Worm (Caenorhabditis elegans) whole organism, late embryonic: Measurements from ENCODE around the gene C16D2.3.

Experiments used
- C08G9.2 ChIP-seq: sonication (generic microtip); optimal IDR thresholded peaks from 2 replicates; lab custom pipeline; 2016; ENCODE audit warnings: mild to moderate bottlenecking, missing genetic modification characterization, moderate library complexity, missing compliant biosample characterization
- C38D4.7 ChIP-seq: fragments of 200-800 bp; sonication (Bioruptor generic); optimal IDR thresholded peaks from 2 replicates; lab custom pipeline; 2018; ENCODE audit warnings: mild to moderate bottlenecking, missing genetic modification characterization, moderate library complexity, missing compliant biosample characterization
- F13H6.1 ChIP-seq: sonication (generic microtip); optimal IDR thresholded peaks from 2 replicates; lab custom pipeline; 2016; ENCODE audit warnings: missing genetic modification characterization, missing compliant biosample characterization
- K02D7.2 ChIP-seq: sonication (generic microtip); optimal IDR thresholded peaks from 2 replicates; lab custom pipeline; 2017; ENCODE audit warnings: mild to moderate bottlenecking, missing genetic modification characterization, missing compliant biosample characterization
- Y22D7AL.16 ChIP-seq: sonication (generic microtip); optimal IDR thresholded peaks from 2 replicates; lab custom pipeline; 2016; ENCODE audit warnings: missing genetic modification characterization, missing compliant biosample characterization
- ama-1 ChIP-seq: fragments of 150-350 bp; optimal IDR thresholded peaks from 2 replicates; lab custom pipeline; 2014
- ceh-14 ChIP-seq: sonication (generic microtip); optimal IDR thresholded peaks from 2 replicates; lab custom pipeline; 2016; ENCODE audit warnings: missing genotype, missing genetic modification characterization, missing compliant biosample characterization
- ceh-2 ChIP-seq: sonication (generic microtip); optimal IDR thresholded peaks from 2 replicates; lab custom pipeline; 2016; ENCODE audit warnings: missing genotype, missing genetic modification characterization, missing compliant biosample characterization
- ceh-24 ChIP-seq: sonication (generic microtip); optimal IDR thresholded peaks from 2 replicates; lab custom pipeline; 2016; ENCODE audit warnings: mild to moderate bottlenecking, missing genetic modification characterization, missing compliant biosample characterization
- ceh-31 ChIP-seq: sonication (generic microtip); optimal IDR thresholded peaks from 2 replicates; lab custom pipeline; 2016; ENCODE audit warnings: missing genetic modification characterization, missing compliant biosample characterization
- ceh-34 ChIP-seq: sonication (generic microtip); optimal IDR thresholded peaks from 2 replicates; lab custom pipeline; 2016; ENCODE audit warnings: mild to moderate bottlenecking, missing genetic modification characterization, missing compliant biosample characterization
- ceh-45 ChIP-seq: fragments of 200-800 bp; sonication (Bioruptor generic); IDR thresholded peaks from 2 replicates; pipeline ENCODE4 v1.3.6; 2022; ENCODE audit warnings: missing genetic modification reagents, missing genetic modification characterization, missing compliant biosample characterization
- ceh-48 ChIP-seq: sonication (generic microtip); optimal IDR thresholded peaks from 2 replicates; lab custom pipeline; 2016; ENCODE audit warnings: missing genetic modification characterization, inconsistent platforms, missing compliant biosample characterization
- ceh-9 ChIP-seq: sonication (generic microtip); optimal IDR thresholded peaks from 2 replicates; lab custom pipeline; 2016; ENCODE audit warnings: mild to moderate bottlenecking, missing genetic modification characterization, inconsistent platforms, missing compliant biosample characterization
- che-1 ChIP-seq: sonication (generic microtip); optimal IDR thresholded peaks from 2 replicates; lab custom pipeline; 2016; ENCODE audit warnings: mild to moderate bottlenecking, missing genetic modification characterization, missing compliant biosample characterization
- dmd-4 ChIP-seq: sonication (generic microtip); optimal IDR thresholded peaks from 2 replicates; lab custom pipeline; 2016; ENCODE audit warnings: borderline replicate concordance, missing genetic modification characterization, missing compliant biosample characterization
- elt-2 ChIP-seq: sonication (generic microtip); optimal IDR thresholded peaks from 2 replicates; lab custom pipeline; 2016; ENCODE audit warnings: missing genetic modification reagents, missing genetic modification characterization, missing compliant biosample characterization
- ets-4 ChIP-seq: sonication (generic microtip); optimal IDR thresholded peaks from 2 replicates; lab custom pipeline; 2016; ENCODE audit warnings: missing genetic modification characterization, missing compliant biosample characterization
- fax-1 ChIP-seq: sonication (generic microtip); optimal IDR thresholded peaks from 2 replicates; lab custom pipeline; 2016; ENCODE audit warnings: missing genotype, missing genetic modification characterization, missing compliant biosample characterization
- fkh-10 ChIP-seq: fragments of 150-350 bp; optimal IDR thresholded peaks from 2 replicates; lab custom pipeline; 2014; ENCODE audit warnings: missing biosample characterization, missing genetic modification reagents, missing genetic modification characterization
- fkh-6 ChIP-seq: sonication (generic microtip); optimal IDR thresholded peaks from 2 replicates; lab custom pipeline; 2016; ENCODE audit warnings: missing genetic modification characterization, missing compliant biosample characterization
- hlh-6 ChIP-seq: sonication (generic microtip); optimal IDR thresholded peaks from 2 replicates; lab custom pipeline; 2016; ENCODE audit warnings: missing genotype, missing genetic modification characterization, missing compliant biosample characterization
- hlh-8 ChIP-seq: sonication (generic microtip); optimal IDR thresholded peaks from 2 replicates; lab custom pipeline; 2016; ENCODE audit warnings: missing genotype, missing genetic modification characterization, missing compliant biosample characterization
- lin-11 ChIP-seq: fragments of 200-800 bp; sonication (Bioruptor generic); optimal IDR thresholded peaks from 2 replicates; lab custom pipeline; 2018; ENCODE audit warnings: mild to moderate bottlenecking, missing genetic modification characterization, missing compliant biosample characterization
- madf-2 ChIP-seq: sonication (generic microtip); optimal IDR thresholded peaks from 2 replicates; lab custom pipeline; 2017; ENCODE audit warnings: missing genetic modification characterization, missing compliant biosample characterization
- nfya-1 ChIP-seq: sonication (generic microtip); optimal IDR thresholded peaks from 2 replicates; lab custom pipeline; 2017; ENCODE audit warnings: missing genetic modification characterization, mild to moderate bottlenecking, missing compliant biosample characterization, antibody characterized with exemption, moderate library complexity
- nhr-11 ChIP-seq: fragments of 150-350 bp; optimal IDR thresholded peaks from 2 replicates; lab custom pipeline; 2014; ENCODE audit warnings: missing biosample characterization, missing genetic modification characterization
- nhr-232 ChIP-seq: sonication (generic microtip); optimal IDR thresholded peaks from 2 replicates; lab custom pipeline; 2016; ENCODE audit warnings: missing genetic modification characterization, missing compliant biosample characterization
- npax-4 ChIP-seq: sonication (generic microtip); optimal IDR thresholded peaks from 2 replicates; lab custom pipeline; 2016; ENCODE audit warnings: missing genetic modification characterization, missing compliant biosample characterization
- odd-2 ChIP-seq: sonication (generic microtip); optimal IDR thresholded peaks from 2 replicates; lab custom pipeline; 2017; ENCODE audit warnings: antibody characterized with exemption, mild to moderate bottlenecking, missing genetic modification characterization, missing compliant biosample characterization
- pag-3 ChIP-seq: sonication (generic microtip); optimal IDR thresholded peaks from 2 replicates; lab custom pipeline; 2016; ENCODE audit warnings: missing compliant biosample characterization, missing genetic modification characterization, borderline replicate concordance
- pax-1 ChIP-seq: fragments of 150-350 bp; optimal IDR thresholded peaks from 2 replicates; lab custom pipeline; 2014; ENCODE audit warnings: missing biosample characterization, missing genetic modification characterization
- pha-4 ChIP-seq: fragments of 150-350 bp; optimal IDR thresholded peaks from 2 replicates; lab custom pipeline; 2018; ENCODE audit warnings: missing biosample characterization, missing genetic modification reagents, missing genetic modification characterization
- pros-1 ChIP-seq: fragments of 150-350 bp; optimal IDR thresholded peaks from 2 replicates; lab custom pipeline; 2014; ENCODE audit warnings: missing biosample characterization, missing genetic modification reagents, missing genetic modification characterization
- rnt-1 ChIP-seq: sonication (generic microtip); optimal IDR thresholded peaks from 2 replicates; lab custom pipeline; 2016; ENCODE audit warnings: missing genetic modification characterization, missing compliant biosample characterization
- sdc-2 ChIP-seq: sonication (generic microtip); optimal IDR thresholded peaks from 2 replicates; lab custom pipeline; 2016; ENCODE audit warnings: missing genotype, missing genetic modification characterization, missing compliant biosample characterization
- sox-4 ChIP-seq: sonication (generic microtip); optimal IDR thresholded peaks from 2 replicates; lab custom pipeline; 2017; ENCODE audit warnings: mild to moderate bottlenecking, missing genetic modification characterization, inconsistent platforms, missing compliant biosample characterization
- syd-9 ChIP-seq: sonication (generic microtip); optimal IDR thresholded peaks from 2 replicates; lab custom pipeline; 2016; ENCODE audit warnings: mild to moderate bottlenecking, missing genetic modification characterization, moderate library complexity, missing compliant biosample characterization
- tbx-2 ChIP-seq: sonication (generic microtip); optimal IDR thresholded peaks from 2 replicates; lab custom pipeline; 2016; ENCODE audit warnings: missing genetic modification characterization, missing compliant biosample characterization
- ttx-3 ChIP-seq: sonication (generic microtip); optimal IDR thresholded peaks from 2 replicates; lab custom pipeline; 2016; ENCODE audit warnings: missing genetic modification reagents, missing genetic modification characterization, missing compliant biosample characterization
- unc-3 ChIP-seq, 2 experiments: fragments of 200-800 bp in 1 of 2; sonication (Bioruptor generic) in 1 of 2; sonication (generic microtip) in 1 of 2; conservative IDR thresholded peaks in 1 of 2; optimal IDR thresholded peaks in 1 of 2; 2 replicates each; pipeline versions ENCODE4 v1.3.6 to Lab custom; 2016 to 2022; ENCODE audit warnings: missing compliant biosample characterization in 2 of 2, missing genetic modification characterization in 2 of 2, missing genetic modification reagents in 1 of 2
- unc-42 ChIP-seq: sonication (generic microtip); optimal IDR thresholded peaks from 2 replicates; lab custom pipeline; 2016; ENCODE audit warnings: missing genotype, missing genetic modification characterization, missing compliant biosample characterization
- unc-55 ChIP-seq: sonication (generic microtip); optimal IDR thresholded peaks from 2 replicates; lab custom pipeline; 2017; ENCODE audit warnings: missing biosample characterization, missing genetic modification reagents, missing genetic modification characterization
- unc-86 ChIP-seq: sonication (generic microtip); optimal IDR thresholded peaks from 2 replicates; lab custom pipeline; 2016; ENCODE audit warnings: missing genetic modification characterization, missing compliant biosample characterization
- zip-5 ChIP-seq: sonication (generic microtip); optimal IDR thresholded peaks from 2 replicates; lab custom pipeline; 2016; ENCODE audit warnings: missing genetic modification characterization, missing compliant biosample characterization
- ztf-16 ChIP-seq: sonication (generic microtip); optimal IDR thresholded peaks from 2 replicates; lab custom pipeline; 2017; ENCODE audit warnings: missing genetic modification characterization, missing compliant biosample characterization

The C16D2.3 gene

DNA sequence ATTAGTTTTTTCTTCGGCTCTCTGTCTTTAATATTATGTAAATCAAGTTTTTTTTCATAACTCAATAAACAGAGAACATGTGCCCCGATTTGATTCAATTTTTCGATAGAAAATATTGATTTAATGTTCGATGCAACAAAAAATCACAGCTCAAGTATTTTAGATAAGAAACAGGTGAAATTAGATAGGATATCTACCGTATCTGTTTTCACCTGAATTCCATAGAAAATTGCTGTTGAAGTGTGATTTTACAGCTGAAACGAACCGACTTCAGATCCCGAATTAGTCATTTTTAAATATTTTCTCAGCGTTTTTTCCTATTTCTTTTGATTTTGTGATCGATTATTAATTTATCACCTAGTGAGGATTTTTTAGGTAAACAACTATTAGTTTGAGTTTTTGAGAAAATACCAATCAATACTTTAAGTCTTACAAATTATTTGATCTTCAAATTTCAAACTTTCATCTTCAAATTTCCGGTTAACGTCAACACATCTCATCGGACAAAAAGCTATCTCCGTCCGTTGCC is 1.3 kb downstream of the C16D2.3 start, which contains the start of gene Y9C2UA.1:
Gene Y9C2UA.1, plus strand, starts transcription at position 479 of the 529 bp plus-strand sequence.
- TF ChIP-seq lin-11 = no peak
- TF ChIP-seq che-1 (tag; lab: Kevin White, UChicago) = no peak
- no peak for TF ChIP-seq sdc-2
- TF ChIP-seq ceh-48 (tag; lab: Kevin White, UChicago) = no peak
- TF ChIP-seq ttx-3 (tag; lab: Kevin White, UChicago) = no peak
- TF ChIP-seq ceh-24 = no peak
- TF ChIP-seq ceh-14 = no peak
- TF ChIP-seq ceh-34 (tag; lab: Kevin White, UChicago) = no peak
- no peak for TF ChIP-seq fax-1 (tag; lab: Kevin White, UChicago)
- TF ChIP-seq nfya-1 (tag; lab: Kevin White, UChicago) = no peak
- TF ChIP-seq rnt-1 = no peak

DNA sequence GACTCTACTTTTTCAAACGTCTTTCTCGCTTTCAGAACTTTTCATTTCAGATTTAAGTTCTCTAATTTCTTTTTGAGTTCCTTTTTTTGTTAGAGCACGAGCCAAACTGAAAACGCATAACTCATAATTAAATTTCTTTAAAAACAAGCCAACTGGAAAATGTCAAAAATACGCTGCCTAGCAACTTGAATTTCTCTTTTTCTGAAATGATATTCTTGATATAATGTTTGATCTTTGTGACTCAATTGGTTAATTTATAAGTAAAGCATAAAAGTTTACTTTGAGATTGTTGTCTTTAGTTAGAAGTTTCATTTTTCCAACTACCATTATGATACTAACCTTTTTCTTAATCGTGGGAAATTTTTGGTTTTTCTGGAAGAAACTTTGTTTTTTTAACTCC is 3.2 kb downstream of the C16D2.3 start:
- no peak for TF ChIP-seq hlh-6 (tag; lab: Kevin White, UChicago)
- TF ChIP-seq ttx-3 (tag; lab: Kevin White, UChicago) = no peak
- no peak for TF ChIP-seq lin-11
- no peak for TF ChIP-seq fkh-6
- TF ChIP-seq madf-2 (tag; lab: Kevin White, UChicago) = no peak
- TF ChIP-seq ceh-14 = no peak
- TF ChIP-seq ceh-45 (GFP tag; lab: Robert Waterston, UW) = no peak
- no peak for TF ChIP-seq ztf-16
- no peak for TF ChIP-seq syd-9
- TF ChIP-seq fkh-10 (GFP tag; lab: Kevin White, UChicago) = no peak
- TF ChIP-seq pax-1 = no peak
- no peak for TF ChIP-seq ceh-9 (tag; lab: Kevin White, UChicago)
- no peak for TF ChIP-seq K02D7.2
- TF ChIP-seq pros-1 = no peak

DNA sequence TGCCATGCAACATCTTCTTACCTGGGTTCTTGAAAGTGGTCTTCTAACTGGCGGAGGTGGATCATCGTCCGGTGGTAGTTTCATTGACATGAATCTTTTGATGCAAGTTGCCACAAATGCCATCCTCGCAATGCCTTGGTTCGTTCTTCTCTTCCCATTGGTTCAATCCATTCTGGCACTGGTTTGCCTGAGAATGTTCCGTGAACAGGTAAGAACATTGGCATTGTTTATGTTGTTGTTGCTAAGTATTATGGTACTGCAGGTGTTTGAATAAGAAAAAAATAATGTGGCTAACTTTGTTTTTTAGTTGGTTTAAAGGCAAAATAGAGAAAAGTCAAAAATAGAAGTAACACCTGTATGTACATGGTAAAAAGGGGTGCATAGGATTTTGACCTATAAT is 5.9 kb downstream of the C16D2.3 start:
- TF ChIP-seq hlh-8 (tag; lab: Kevin White, UChicago) = no peak
- no peak for TF ChIP-seq pha-4 (tag; lab: Kevin White, UChicago)
- no peak for TF ChIP-seq fkh-10 (GFP tag; lab: Kevin White, UChicago)
- no peak for TF ChIP-seq dmd-4
- no peak for TF ChIP-seq tbx-2 (tag; lab: Kevin White, UChicago)

DNA sequence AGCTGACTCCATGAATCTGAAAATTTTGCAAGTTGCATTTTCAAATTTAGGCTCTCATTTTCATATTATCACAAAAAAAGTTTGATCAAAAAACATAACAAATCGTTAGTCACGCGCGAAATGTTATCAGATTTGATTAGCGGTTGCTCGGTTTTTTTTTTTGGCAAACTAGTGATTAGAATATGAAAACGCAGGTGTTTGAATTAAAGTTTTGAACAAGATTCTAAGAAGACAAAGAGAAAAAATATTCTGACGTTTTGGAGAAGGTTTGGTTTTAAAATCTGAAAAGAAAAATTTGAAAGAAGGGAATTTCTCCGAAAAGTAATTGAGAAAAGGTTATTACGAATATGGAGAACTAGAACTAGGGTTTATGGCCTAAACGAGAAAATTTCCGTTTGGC is 6.5 kb downstream of the C16D2.3 start:
- TF ChIP-seq ceh-31 = no peak
- TF ChIP-seq nhr-11 (tag; lab: Kevin White, UChicago) = no peak
- no peak for TF ChIP-seq pag-3 (tag; lab: Kevin White, UChicago)
- TF ChIP-seq nhr-232 = no peak
- no peak for TF ChIP-seq C38D4.7
- no peak for TF ChIP-seq sox-4 (tag; lab: Kevin White, UChicago)
- no peak for TF ChIP-seq che-1 (tag; lab: Kevin White, UChicago)
- TF ChIP-seq ceh-24 = no peak
- no peak for TF ChIP-seq odd-2 (tag; lab: Kevin White, UChicago)
- TF ChIP-seq unc-3 (GFP tag; conservative IDR thresholded peaks at IDR 0.05; lab: Robert Waterston, UW) = no peak
- no peak for TF ChIP-seq unc-3 (tag; optimal IDR thresholded peaks at IDR 0.05; lab: Kevin White, UChicago)
- TF ChIP-seq elt-2 (tag; lab: Kevin White, UChicago) = no peak
- TF ChIP-seq ceh-14 = no peak
- TF ChIP-seq sdc-2 = no peak
- TF ChIP-seq fkh-10 (GFP tag; lab: Kevin White, UChicago) = no peak
- no peak for TF ChIP-seq ama-1 (lab: Kevin White, UChicago)
- TF ChIP-seq hlh-6 (tag; lab: Kevin White, UChicago) = no peak

DNA sequence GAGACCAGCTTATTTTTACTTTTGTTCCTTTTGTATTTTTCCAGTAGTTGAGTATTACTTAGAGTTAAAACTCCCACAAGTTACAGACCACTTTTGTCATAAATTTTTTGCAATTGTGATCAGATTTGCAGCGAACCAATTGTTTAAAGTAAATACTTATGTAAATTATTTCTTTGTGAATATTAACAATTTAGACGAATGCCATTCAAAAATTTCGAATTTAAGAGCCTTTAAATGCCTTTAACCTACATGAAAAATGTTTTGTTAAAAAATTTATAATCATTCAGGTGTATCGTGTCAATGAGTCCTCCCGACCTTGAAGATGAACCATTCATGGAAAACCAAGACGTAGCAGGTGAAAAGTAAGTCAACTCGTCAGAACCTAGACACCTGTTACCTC is 8.1 kb downstream of the C16D2.3 start, which contains the start of gene W07A12.4:
Gene W07A12.4, plus strand, starts transcription at position 301 of the 400 bp plus-strand sequence.
- TF ChIP-seq Y22D7AL.16 (tag; lab: Kevin White, UChicago) (no peak), sox-4 (tag; lab: Kevin White, UChicago) (no peak), unc-55 (no peak), C08G9.2 (tag; lab: Kevin White, UChicago) (no peak), npax-4 (no peak), zip-5 (tag; lab: Kevin White, UChicago) (no peak), unc-86 (tag; lab: Kevin White, UChicago) (no peak), syd-9 (no peak), unc-42 (tag; lab: Kevin White, UChicago) (no peak), ceh-2 (tag; lab: Kevin White, UChicago) (no peak), odd-2 (tag; lab: Kevin White, UChicago) (no peak), tbx-2 (tag; lab: Kevin White, UChicago) (no peak), ttx-3 (tag; lab: Kevin White, UChicago) (no peak), ceh-24 (no peak), sdc-2 (no peak), hlh-6 (tag; lab: Kevin White, UChicago) (no peak), ets-4 (tag; lab: Kevin White, UChicago) (no peak), ceh-34 (tag; lab: Kevin White, UChicago) (no peak), F13H6.1 (tag; lab: Kevin White, UChicago) (no peak)
